Worm (Caenorhabditis elegans) whole organism, L2 larva: ENCODE results near the gene F32D8.5.

Source experiments
- C34F6.9 ChIP-seq: fragments of 150-350 bp; optimal IDR thresholded peaks from 2 replicates; lab custom pipeline; 2014; ENCODE audit warnings: missing biosample characterization, missing genetic modification characterization
- F13H6.1 ChIP-seq: sonication (generic microtip); optimal IDR thresholded peaks from 2 replicates; lab custom pipeline; 2016; ENCODE audit warnings: missing genetic modification characterization, missing compliant biosample characterization
- R02D3.7 ChIP-seq: fragments of 150-350 bp; optimal IDR thresholded peaks from 2 replicates; lab custom pipeline; 2014; ENCODE audit warnings: missing biosample characterization, missing genetic modification characterization
- Y55F3AM.14 ChIP-seq: fragments of 200-800 bp; sonication (Bioruptor generic); optimal IDR thresholded peaks from 2 replicates; lab custom pipeline; 2018; ENCODE audit warnings: mild to moderate bottlenecking, missing genetic modification characterization, missing compliant biosample characterization
- aly-2 ChIP-seq: fragments of 150-350 bp; optimal IDR thresholded peaks from 2 replicates; lab custom pipeline; 2014; ENCODE audit warnings: missing biosample characterization, missing genetic modification characterization
- blmp-1 ChIP-seq: sonication (generic microtip); optimal IDR thresholded peaks from 2 replicates; lab custom pipeline; 2017; ENCODE audit warnings: missing genetic modification characterization, mild to moderate bottlenecking, missing compliant biosample characterization, antibody characterized with exemption, moderate library complexity; ENCODE audit not compliant: insufficient read depth
- ceh-16 ChIP-seq: fragments of 150-350 bp; optimal IDR thresholded peaks from 2 replicates; lab custom pipeline; 2014; ENCODE audit warnings: missing biosample characterization, missing genetic modification characterization
- crh-2 ChIP-seq: sonication (generic microtip); optimal IDR thresholded peaks from 2 replicates; lab custom pipeline; 2017; ENCODE audit warnings: missing biosample characterization, missing genetic modification characterization
- egl-27 ChIP-seq: sonication (generic microtip); optimal IDR thresholded peaks from 3 replicates; lab custom pipeline; 2017; ENCODE audit warnings: missing biosample characterization, missing genetic modification reagents, missing genetic modification characterization
- fos-1 ChIP-seq: fragments of 150-350 bp; optimal IDR thresholded peaks from 2 replicates; lab custom pipeline; 2014; ENCODE audit warnings: missing biosample characterization, missing genetic modification characterization
- gmeb-1 ChIP-seq: fragments of 150-350 bp; optimal IDR thresholded peaks from 2 replicates; lab custom pipeline; 2014; ENCODE audit warnings: missing biosample characterization, missing genetic modification characterization
- lin-11 ChIP-seq: fragments of 150-350 bp; sonication (generic microtip); optimal IDR thresholded peaks from 2 replicates; lab custom pipeline; 2014; ENCODE audit warnings: missing biosample characterization, missing genetic modification characterization, inconsistent platforms, mixed read lengths
- lin-13 ChIP-seq: fragments of 150-350 bp; optimal IDR thresholded peaks from 2 replicates; lab custom pipeline; 2014; ENCODE audit warnings: missing biosample characterization, missing genetic modification reagents, missing genetic modification characterization
- lin-39 ChIP-seq: fragments of 150-350 bp; optimal IDR thresholded peaks from 2 replicates; lab custom pipeline; 2014; ENCODE audit warnings: missing biosample characterization, missing genetic modification reagents, missing genetic modification characterization
- lsy-2 ChIP-seq, 2 experiments: fragments of 150-350 bp in 1 of 2; sonication (generic microtip) in 1 of 2; optimal IDR thresholded peaks; 2 replicates each; lab custom pipeline; 2014 to 2017; ENCODE audit warnings: missing biosample characterization in 2 of 2, missing genetic modification characterization in 2 of 2
- mab-5 ChIP-seq: fragments of 150-350 bp; optimal IDR thresholded peaks from 2 replicates; lab custom pipeline; 2014; ENCODE audit warnings: missing biosample characterization, missing genetic modification characterization
- mdl-1 ChIP-seq, 2 experiments: fragments of 150-350 bp in 1 of 2; sonication (generic microtip) in 1 of 2; optimal IDR thresholded peaks; 2 replicates each; lab custom pipeline; 2017; ENCODE audit warnings: missing biosample characterization in 2 of 2, missing genetic modification characterization in 2 of 2
- nhr-10 ChIP-seq: sonication (generic microtip); optimal IDR thresholded peaks from 2 replicates; lab custom pipeline; 2017; ENCODE audit warnings: missing biosample characterization, missing genetic modification characterization
- nhr-11 ChIP-seq: fragments of 150-350 bp; optimal IDR thresholded peaks from 2 replicates; lab custom pipeline; 2014; ENCODE audit warnings: missing biosample characterization, missing genetic modification characterization
- nhr-129 ChIP-seq: fragments of 150-350 bp; optimal IDR thresholded peaks from 2 replicates; lab custom pipeline; 2014; ENCODE audit warnings: missing biosample characterization, missing genetic modification characterization
- nhr-21 ChIP-seq: fragments of 150-350 bp; optimal IDR thresholded peaks from 2 replicates; lab custom pipeline; 2014; ENCODE audit warnings: missing biosample characterization, missing genetic modification characterization
- nhr-25 ChIP-seq: fragments of 150-350 bp; sonication (generic microtip); optimal IDR thresholded peaks from 3 replicates; lab custom pipeline; 2014; ENCODE audit warnings: missing biosample characterization, missing genetic modification characterization
- nhr-6 ChIP-seq: fragments of 150-350 bp; optimal IDR thresholded peaks from 2 replicates; lab custom pipeline; 2014; ENCODE audit warnings: missing biosample characterization, missing genetic modification characterization
- nhr-77 ChIP-seq: fragments of 150-350 bp; optimal IDR thresholded peaks from 2 replicates; lab custom pipeline; 2014; ENCODE audit warnings: missing biosample characterization, missing genetic modification characterization
- peb-1 ChIP-seq: fragments of 150-350 bp; optimal IDR thresholded peaks from 2 replicates; lab custom pipeline; 2014; ENCODE audit warnings: missing biosample characterization, missing genetic modification characterization
- sem-4 ChIP-seq: fragments of 150-350 bp; optimal IDR thresholded peaks from 2 replicates; lab custom pipeline; 2014; ENCODE audit warnings: missing biosample characterization, missing genetic modification reagents, missing genetic modification characterization
- sma-3 ChIP-seq: sonication (generic microtip); optimal IDR thresholded peaks from 2 replicates; lab custom pipeline; 2016; ENCODE audit warnings: missing genetic modification reagents, missing genetic modification characterization, missing compliant biosample characterization
- sma-9 ChIP-seq, 2 experiments: fragments of 150-350 bp in 1 of 2; sonication (generic microtip) in 1 of 2; optimal IDR thresholded peaks; 2 replicates each; lab custom pipeline; 2014 to 2016; ENCODE audit warnings: missing genetic modification characterization in 2 of 2, mild to moderate bottlenecking in 1 of 2, missing biosample characterization in 1 of 2, missing compliant biosample characterization in 1 of 2, missing genetic modification reagents in 1 of 2, moderate library complexity in 1 of 2
- snpc-4 ChIP-seq: fragments of 150-350 bp; optimal IDR thresholded peaks from 2 replicates; lab custom pipeline; 2014; ENCODE audit warnings: missing biosample characterization, missing genetic modification characterization
- unc-39 ChIP-seq: fragments of 150-350 bp; optimal IDR thresholded peaks from 2 replicates; lab custom pipeline; 2014; ENCODE audit warnings: missing biosample characterization, missing genetic modification characterization
- unc-55 ChIP-seq: fragments of 150-350 bp; sonication (generic microtip); optimal IDR thresholded peaks from 3 replicates; lab custom pipeline; 2014; ENCODE audit warnings: missing biosample characterization, missing genetic modification reagents, missing genetic modification characterization
- unc-62 ChIP-seq: fragments of 150-350 bp; optimal IDR thresholded peaks from 2 replicates; lab custom pipeline; 2014; ENCODE audit warnings: missing biosample characterization, missing genetic modification reagents, missing genetic modification characterization
- zag-1 ChIP-seq: fragments of 150-350 bp; optimal IDR thresholded peaks from 2 replicates; lab custom pipeline; 2014; ENCODE audit warnings: missing biosample characterization, missing genetic modification characterization
- ztf-1 ChIP-seq: fragments of 200-800 bp; sonication (Bioruptor generic); conservative IDR thresholded peaks from 2 replicates; pipeline ENCODE4 v1.3.6; 2022; ENCODE audit warnings: missing genetic modification characterization, missing compliant biosample characterization
- ztf-11 ChIP-seq: sonication (generic microtip); optimal IDR thresholded peaks from 2 replicates; lab custom pipeline; 2017; ENCODE audit warnings: missing biosample characterization, missing genetic modification characterization
- ztf-4 ChIP-seq: fragments of 150-350 bp; optimal IDR thresholded peaks from 2 replicates; lab custom pipeline; 2014; ENCODE audit warnings: missing biosample characterization, missing genetic modification characterization

Gene F32D8.5

DNA sequence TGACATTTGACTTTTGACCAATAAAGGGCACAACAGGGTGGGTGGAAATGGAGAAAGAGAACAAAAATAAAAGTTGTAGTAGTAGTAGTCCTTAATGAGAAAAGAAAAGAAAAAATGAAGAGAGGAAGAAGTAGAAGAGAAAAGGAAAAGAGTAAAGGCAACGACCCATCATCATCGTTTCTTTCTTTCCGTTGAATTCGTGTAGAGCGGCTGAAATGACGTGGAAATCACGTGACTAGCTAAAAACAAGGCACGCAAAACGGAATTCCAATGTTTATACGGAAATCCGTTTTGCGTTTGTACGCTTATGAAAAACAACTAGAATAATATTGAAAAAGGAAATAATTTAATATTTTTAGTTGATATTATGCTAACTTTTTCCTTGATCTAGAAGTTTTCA, 27.0 kb upstream of the F32D8.5 start (continued):
- TF ChIP-seq sem-4: peak; percentile 0
- no peak for TF ChIP-seq aly-2 (tag; lab: Kevin White, UChicago)
- TF ChIP-seq R02D3.7 (tag; lab: Kevin White, UChicago): no peak
- peak; percentile 9 for TF ChIP-seq sma-3 (GFP tag; lab: Kevin White, UChicago)
- no peak for TF ChIP-seq zag-1

DNA sequence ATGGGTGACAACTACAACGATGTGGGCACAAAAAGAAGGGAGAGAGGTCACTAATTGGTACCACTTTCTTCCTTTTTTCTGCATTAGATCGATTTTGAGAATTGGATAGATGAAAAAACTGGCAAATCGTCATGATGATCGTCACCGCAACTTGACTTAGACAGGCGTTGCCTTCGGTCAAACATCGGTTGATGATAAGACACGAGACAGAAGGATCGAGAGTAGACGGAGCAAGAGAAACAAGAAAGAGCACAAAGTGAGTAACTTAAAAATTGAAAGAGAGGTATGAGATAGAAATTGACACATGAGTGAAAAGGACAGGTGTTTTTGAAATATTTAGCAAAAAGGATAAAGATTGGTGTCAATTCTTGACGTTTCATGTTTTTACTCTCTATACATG, 24.6 kb upstream of the F32D8.5 start:
- peak; percentile 8 for TF ChIP-seq sma-9 (GFP tag; optimal IDR thresholded peaks at IDR 0.05; lab: Kevin White, UChicago)
- TF ChIP-seq sma-9 (tag; optimal IDR thresholded peaks at IDR 0.05; lab: Kevin White, UChicago): no peak
- TF ChIP-seq nhr-21: no peak
- TF ChIP-seq ceh-16: no peak
- peak; percentile 24 for TF ChIP-seq fos-1 (tag; lab: Kevin White, UChicago)
- no peak for TF ChIP-seq crh-2 (tag; lab: Kevin White, UChicago)
- no peak for TF ChIP-seq zag-1
- no peak for TF ChIP-seq nhr-10
- TF ChIP-seq F13H6.1 (tag; lab: Kevin White, UChicago): no peak
- peak; percentile 64 for TF ChIP-seq nhr-129 (tag; lab: Kevin White, UChicago)

DNA sequence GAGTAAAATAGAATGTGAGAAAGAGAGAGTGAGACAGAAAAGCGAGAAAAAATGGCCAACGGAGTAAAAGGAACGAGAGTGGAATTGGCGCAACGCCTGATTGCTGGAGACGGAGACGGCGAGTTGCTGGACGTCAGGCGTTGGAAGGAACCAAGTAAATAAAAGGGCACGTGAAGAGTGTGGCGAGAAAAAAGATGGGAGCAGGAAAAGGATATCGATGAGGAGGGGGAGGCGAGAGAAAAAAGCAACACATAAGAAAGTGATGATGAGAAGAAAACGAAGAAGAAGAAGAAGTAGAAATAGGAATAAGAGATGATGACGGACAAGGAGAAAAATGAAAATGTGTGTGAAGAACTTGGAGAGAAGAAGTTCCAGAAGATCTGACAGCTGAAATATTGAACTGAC, 23.1 kb upstream of the F32D8.5 start:
- TF ChIP-seq lsy-2 (tag; optimal IDR thresholded peaks at IDR 0.05; lab: Kevin White, UChicago): peak; percentile 56 to 83
- no peak for TF ChIP-seq unc-39 (tag; lab: Kevin White, UChicago)
- TF ChIP-seq egl-27: peak; percentile 92
- TF ChIP-seq sma-3 (GFP tag; lab: Kevin White, UChicago): peak; percentile 48
- TF ChIP-seq snpc-4: peak; percentile 50
- TF ChIP-seq ztf-1 (GFP tag; lab: Robert Waterston, UW): no peak
- peak; percentile 68 for TF ChIP-seq nhr-6 (tag; lab: Kevin White, UChicago)
- peak; percentile 57 for TF ChIP-seq gmeb-1 (tag; lab: Kevin White, UChicago)
- TF ChIP-seq C34F6.9 (tag; lab: Kevin White, UChicago): peak; percentile 86
- TF ChIP-seq mab-5 (tag; lab: Kevin White, UChicago): peak; percentile 12
- TF ChIP-seq lin-39 (tag; lab: Kevin White, UChicago): no peak
- peak; percentile 86 for TF ChIP-seq fos-1 (tag; lab: Kevin White, UChicago)
- TF ChIP-seq ztf-4 (tag; lab: Kevin White, UChicago): peak; percentile 50
- TF ChIP-seq Y55F3AM.14 (GFP tag; lab: Kevin White, UChicago): peak; percentile 99
- TF ChIP-seq F13H6.1 (tag; lab: Kevin White, UChicago): peak; percentile 95
- TF ChIP-seq zag-1: peak; percentile 88
- TF ChIP-seq peb-1 (tag; lab: Kevin White, UChicago): no peak
- TF ChIP-seq crh-2 (tag; lab: Kevin White, UChicago): peak; percentile 92
- peak; percentile 86 for TF ChIP-seq sem-4
- peak; percentile 89 for TF ChIP-seq sma-9 (GFP tag; optimal IDR thresholded peaks at IDR 0.05; lab: Kevin White, UChicago)
- TF ChIP-seq sma-9 (tag; optimal IDR thresholded peaks at IDR 0.05; lab: Kevin White, UChicago): no peak
- no peak for TF ChIP-seq ceh-16
- peak; percentile 46 for TF ChIP-seq nhr-11 (tag; lab: Kevin White, UChicago)
- TF ChIP-seq unc-62 (GFP tag; lab: Kevin White, UChicago): no peak
- TF ChIP-seq mdl-1 (tag; optimal IDR thresholded peaks at IDR 0.05; lab: Kevin White, UChicago): peak; percentile 91 to 96
- no peak for TF ChIP-seq ztf-11 (tag; lab: Kevin White, UChicago)
- peak; percentile 66 for TF ChIP-seq lin-13
- peak; percentile 61 for TF ChIP-seq lin-11 (tag; lab: Kevin White, UChicago)
- TF ChIP-seq nhr-25: peak; percentile 50
- peak; percentile 76 for TF ChIP-seq blmp-1 (tag; lab: Kevin White, UChicago)
- TF ChIP-seq nhr-21: peak; percentile 83
- TF ChIP-seq nhr-129 (tag; lab: Kevin White, UChicago): peak; percentile 93
- peak; percentile 83 for TF ChIP-seq unc-55

DNA sequence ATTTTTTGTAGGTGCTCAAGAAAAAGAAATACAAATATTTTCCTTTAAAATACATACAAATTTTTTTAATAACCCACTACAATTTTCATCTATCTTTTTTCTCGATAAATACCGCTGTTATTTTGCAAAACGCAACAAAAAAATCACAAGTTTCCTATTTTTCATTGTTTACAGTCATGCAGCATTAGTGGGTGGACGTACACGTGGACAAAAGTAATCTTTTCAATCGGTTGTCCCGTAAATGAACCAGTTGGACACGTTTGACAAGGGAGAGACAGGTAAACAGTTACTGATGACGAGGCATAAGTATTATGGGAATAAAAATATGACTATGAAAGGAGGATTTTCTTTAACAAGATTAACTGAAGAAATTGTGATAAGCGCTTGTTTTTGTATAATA, 21.4 kb upstream of the F32D8.5 start:
- no peak for TF ChIP-seq ztf-1 (GFP tag; lab: Robert Waterston, UW)
- no peak for TF ChIP-seq nhr-10
- TF ChIP-seq nhr-21: no peak
- TF ChIP-seq unc-55: no peak
- TF ChIP-seq nhr-77 (tag; lab: Kevin White, UChicago): no peak
- peak; percentile 20 for TF ChIP-seq nhr-129 (tag; lab: Kevin White, UChicago)
- TF ChIP-seq, all 48 proteins: peak for 1
